Fruit fly (Drosophila melanogaster) whole organism, embryonic: ENCODE measurements around the gene CG13627.

ENCODE experiments used
- Antp ChIP-seq: fragments of 200-800 bp; sonication (Bioruptor generic); optimal IDR thresholded peaks from 3 replicates; lab custom pipeline; 2016; ENCODE audit warnings: missing biosample characterization, missing genetic modification characterization
- Atf6 ChIP-seq: fragments of 200-800 bp; sonication (Bioruptor generic); IDR thresholded peaks from 2 replicates; pipeline ENCODE4 v1.3.6; 2022; ENCODE audit warnings: missing biosample characterization, missing genetic modification characterization
- CG10654 ChIP-seq: fragments of 200-800 bp; sonication (Bioruptor generic); optimal IDR thresholded peaks from 2 replicates; lab custom pipeline; 2016; ENCODE audit warnings: missing biosample characterization, missing genetic modification characterization
- CG10979 ChIP-seq: fragments of 200-800 bp; sonication (Bioruptor generic); optimal IDR thresholded peaks from 2 replicates; lab custom pipeline; 2018; ENCODE audit warnings: missing biosample characterization, mild to moderate bottlenecking, missing genetic modification characterization, moderate library complexity
- CG12155 ChIP-seq: fragments of 200-800 bp; sonication (Bioruptor generic); optimal IDR thresholded peaks from 3 replicates; lab custom pipeline; 2016; ENCODE audit warnings: missing biosample characterization, missing genetic modification characterization
- CG12236 ChIP-seq: fragments of 200-800 bp; sonication (Bioruptor generic); optimal IDR thresholded peaks from 2 replicates; lab custom pipeline; 2016; ENCODE audit warnings: missing biosample characterization, missing genetic modification characterization
- CG13287 ChIP-seq: fragments of 200-800 bp; sonication (Bioruptor generic); IDR thresholded peaks from 2 replicates; pipeline ENCODE4 v1.3.6; 2022; ENCODE audit warnings: missing biosample characterization, missing genetic modification characterization; ENCODE audit not compliant: partially characterized antibody
- CG15479 ChIP-seq: fragments of 200-800 bp; sonication (Bioruptor generic); optimal IDR thresholded peaks from 3 replicates; lab custom pipeline; 2019; ENCODE audit warnings: missing biosample characterization, mild to moderate bottlenecking, missing genetic modification characterization, moderate library complexity
- CG15696 ChIP-seq: fragments of 200-800 bp; sonication (Bioruptor generic); optimal IDR thresholded peaks from 2 replicates; lab custom pipeline; 2019; ENCODE audit warnings: missing biosample characterization, mild to moderate bottlenecking, missing genetic modification characterization, moderate library complexity
- CG1647 ChIP-seq: fragments of 200-800 bp; sonication (Bioruptor generic); optimal IDR thresholded peaks from 3 replicates; lab custom pipeline; 2016; ENCODE audit warnings: missing biosample characterization, missing genetic modification characterization
- CG16863 ChIP-seq: fragments of 200-800 bp; sonication (Bioruptor generic); optimal IDR thresholded peaks from 3 replicates; lab custom pipeline; 2016; ENCODE audit warnings: missing biosample characterization, missing genetic modification characterization
- CG18764 ChIP-seq: fragments of 200-800 bp; sonication (Bioruptor generic); optimal IDR thresholded peaks from 3 replicates; lab custom pipeline; 2016; ENCODE audit warnings: missing biosample characterization, missing genetic modification characterization
- CG2120 ChIP-seq: fragments of 200-800 bp; sonication (Bioruptor generic); optimal IDR thresholded peaks from 3 replicates; lab custom pipeline; 2016; ENCODE audit warnings: missing biosample characterization, missing genetic modification characterization
- CG4282 ChIP-seq: fragments of 200-800 bp; sonication (Bioruptor generic); optimal IDR thresholded peaks from 2 replicates; lab custom pipeline; 2016; ENCODE audit warnings: missing biosample characterization, missing genetic modification characterization
- CG4328 ChIP-seq: fragments of 200-800 bp; sonication (Bioruptor generic); optimal IDR thresholded peaks from 3 replicates; lab custom pipeline; 2017; ENCODE audit warnings: missing biosample characterization, missing genetic modification reagents, missing genetic modification characterization
- CG6254 ChIP-seq: fragments of 200-800 bp; sonication (Bioruptor generic); optimal IDR thresholded peaks from 3 replicates; lab custom pipeline; 2017; ENCODE audit warnings: mild to moderate bottlenecking, missing biosample characterization, missing genetic modification reagents, missing genetic modification characterization
- CG6791 ChIP-seq: fragments of 200-800 bp; sonication (Bioruptor generic); IDR thresholded peaks from 3 replicates; pipeline ENCODE4 v1.3.6; 2022; ENCODE audit warnings: missing biosample characterization, missing genetic modification characterization; ENCODE audit not compliant: partially characterized antibody
- CG6813 ChIP-seq: fragments of 200-800 bp; sonication (Bioruptor generic); optimal IDR thresholded peaks from 2 replicates; lab custom pipeline; 2017; ENCODE audit warnings: missing biosample characterization, missing genetic modification characterization, mild to moderate bottlenecking, moderate library complexity, missing genetic modification reagents
- CG7271 ChIP-seq: fragments of 200-800 bp; sonication (Bioruptor generic); optimal IDR thresholded peaks from 2 replicates; lab custom pipeline; 2018; ENCODE audit warnings: missing biosample characterization, mild to moderate bottlenecking, missing genetic modification characterization, moderate library complexity
- CG7357 ChIP-seq: fragments of 200-800 bp; sonication (Bioruptor generic); IDR thresholded peaks from 3 replicates; pipeline ENCODE4 v1.3.6; 2022; ENCODE audit warnings: missing biosample characterization, missing genetic modification characterization
- CG8290 ChIP-seq, 3 experiments: fragments of 200-800 bp; sonication (Bioruptor generic); optimal IDR thresholded peaks; 2 replicates each; lab custom pipeline; 2016 to 2019; ENCODE audit warnings: missing biosample characterization in 3 of 3, missing genetic modification characterization in 3 of 3, mild to moderate bottlenecking in 2 of 3, moderate library complexity in 1 of 3
- CTCF ChIP-seq: fragments of 200-800 bp; sonication (Bioruptor generic); optimal IDR thresholded peaks from 2 replicates; lab custom pipeline; 2017; ENCODE audit warnings: missing biosample characterization, mild to moderate bottlenecking, missing genetic modification characterization, moderate library complexity
- Chrac-16 ChIP-seq: fragments of 200-800 bp; sonication (Bioruptor generic); optimal IDR thresholded peaks from 3 replicates; lab custom pipeline; 2016; ENCODE audit warnings: missing biosample characterization, missing genetic modification characterization
- Eip74EF ChIP-seq, 2 experiments: fragments of 200-800 bp in 1 of 2; fragments of >200 bp in 1 of 2; sonication (Bioruptor generic) in 1 of 2; optimal IDR thresholded peaks; 2 replicates each; lab custom pipeline; 2017 to 2019; ENCODE audit warnings: missing biosample characterization in 2 of 2, missing genetic modification characterization in 2 of 2, mild to moderate bottlenecking in 1 of 2, moderate library complexity in 1 of 2
- H2.0 ChIP-seq: fragments of 200-800 bp; sonication (Bioruptor generic); IDR thresholded peaks from 2 replicates; pipeline ENCODE4 v1.3.6; 2022; ENCODE audit warnings: missing biosample characterization, missing genetic modification characterization
- HLHmδ ChIP-seq: fragments of 200-800 bp; sonication (Bioruptor generic); optimal IDR thresholded peaks from 2 replicates; lab custom pipeline; 2018; ENCODE audit warnings: missing biosample characterization, mild to moderate bottlenecking, missing genetic modification characterization, moderate library complexity
- Max ChIP-seq: fragments of 200-800 bp; sonication (Bioruptor generic); optimal IDR thresholded peaks from 2 replicates; lab custom pipeline; 2016; ENCODE audit warnings: missing biosample characterization, mild to moderate bottlenecking, missing genetic modification characterization
- Myb ChIP-seq: fragments of 200-800 bp; sonication (Bioruptor generic); optimal IDR thresholded peaks from 2 replicates; lab custom pipeline; 2016; ENCODE audit warnings: missing biosample characterization, missing genetic modification characterization
- NC2α ChIP-seq: fragments of 200-800 bp; sonication (Bioruptor generic); optimal IDR thresholded peaks from 2 replicates; lab custom pipeline; 2016; ENCODE audit warnings: missing biosample characterization, missing genetic modification characterization
- Opbp ChIP-seq: fragments of 200-800 bp; sonication (Bioruptor generic); IDR thresholded peaks from 3 replicates; pipeline ENCODE4 v1.3.6; 2022; ENCODE audit warnings: missing biosample characterization, missing genetic modification characterization; ENCODE audit not compliant: partially characterized antibody
- PHDP ChIP-seq: fragments of 200-800 bp; sonication (Bioruptor generic); optimal IDR thresholded peaks from 3 replicates; lab custom pipeline; 2018; ENCODE audit warnings: missing biosample characterization, mild to moderate bottlenecking, missing genetic modification characterization, moderate library complexity
- Pdp1 ChIP-seq, 2 experiments: fragments of 200-800 bp; sonication (Bioruptor generic); optimal IDR thresholded peaks; 3 replicates each; lab custom pipeline; 2016; ENCODE audit warnings: missing biosample characterization in 2 of 2, missing genetic modification characterization in 2 of 2, mild to moderate bottlenecking in 1 of 2, moderate library complexity in 1 of 2
- Sox102F ChIP-seq: fragments of 200-800 bp; sonication (Bioruptor generic); optimal IDR thresholded peaks from 2 replicates; lab custom pipeline; 2018; ENCODE audit warnings: missing biosample characterization, mild to moderate bottlenecking, missing genetic modification characterization, moderate library complexity
- TFAM ChIP-seq: fragments of 200-800 bp; sonication (Bioruptor generic); optimal IDR thresholded peaks from 2 replicates; lab custom pipeline; 2017; ENCODE audit warnings: missing biosample characterization, missing genetic modification characterization, inconsistent platforms
- Xbp1 ChIP-seq: fragments of 200-800 bp; sonication (Bioruptor generic); optimal IDR thresholded peaks from 3 replicates; lab custom pipeline; 2016; ENCODE audit warnings: missing biosample characterization, mild to moderate bottlenecking, missing genetic modification characterization
- bsh ChIP-seq, 2 experiments: fragments of 200-800 bp; sonication (Bioruptor generic); optimal IDR thresholded peaks; 2 replicates each; lab custom pipeline; 2017 to 2018; ENCODE audit warnings: mild to moderate bottlenecking in 2 of 2, missing biosample characterization in 2 of 2, missing genetic modification characterization in 2 of 2, moderate library complexity in 1 of 2
- dmrt11E ChIP-seq: fragments of 200-800 bp; sonication (Bioruptor generic); optimal IDR thresholded peaks from 3 replicates; lab custom pipeline; 2018; ENCODE audit warnings: missing biosample characterization, mild to moderate bottlenecking, missing genetic modification characterization, moderate library complexity
- dpn ChIP-seq, 2 experiments: fragments of 200-800 bp; sonication (Bioruptor generic); optimal IDR thresholded peaks; 3 replicates each; lab custom pipeline; 2016; ENCODE audit warnings: missing biosample characterization in 2 of 2, missing genetic modification characterization in 2 of 2
- dysf ChIP-seq: fragments of 200-800 bp; sonication (Bioruptor generic); IDR thresholded peaks from 3 replicates; pipeline ENCODE4 v1.3.6; 2022; ENCODE audit warnings: missing biosample characterization, missing genetic modification characterization
- fd64A ChIP-seq: fragments of 200-800 bp; sonication (Bioruptor generic); optimal IDR thresholded peaks from 3 replicates; lab custom pipeline; 2018; ENCODE audit warnings: missing biosample characterization, mild to moderate bottlenecking, missing genetic modification characterization
- her ChIP-seq: fragments of 200-800 bp; sonication (Bioruptor generic); optimal IDR thresholded peaks from 2 replicates; lab custom pipeline; 2016; ENCODE audit warnings: missing biosample characterization, missing genetic modification characterization
- hth ChIP-seq: fragments of >200 bp; optimal IDR thresholded peaks from 2 replicates; lab custom pipeline; 2017; ENCODE audit warnings: inconsistent platforms
- mirr ChIP-seq: fragments of 200-800 bp; sonication (Bioruptor generic); optimal IDR thresholded peaks from 3 replicates; lab custom pipeline; 2018; ENCODE audit warnings: missing biosample characterization, mild to moderate bottlenecking, missing genetic modification characterization
- nau ChIP-seq: fragments of 200-800 bp; sonication (Bioruptor generic); optimal IDR thresholded peaks from 3 replicates; lab custom pipeline; 2017; ENCODE audit warnings: missing biosample characterization, mild to moderate bottlenecking, missing genetic modification characterization, missing genetic modification reagents
- pb ChIP-seq: fragments of 200-800 bp; sonication (Bioruptor generic); optimal IDR thresholded peaks from 3 replicates; lab custom pipeline; 2016; ENCODE audit warnings: missing biosample characterization, missing genetic modification characterization
- pho ChIP-seq: fragments of 200-800 bp; sonication (Bioruptor generic); optimal IDR thresholded peaks from 2 replicates; lab custom pipeline; 2016; ENCODE audit warnings: missing biosample characterization, missing genetic modification characterization
- repo ChIP-seq: fragments of 200-800 bp; sonication (Bioruptor generic); optimal IDR thresholded peaks from 2 replicates; lab custom pipeline; 2016; ENCODE audit warnings: missing biosample characterization, missing genetic modification characterization
- sim ChIP-seq: fragments of 200-800 bp; sonication (Bioruptor generic); IDR thresholded peaks from 2 replicates; pipeline ENCODE4 v1.3.6; 2022; ENCODE audit warnings: missing biosample characterization, missing genetic modification characterization
- sqz ChIP-seq: fragments of 200-800 bp; sonication (Bioruptor generic); optimal IDR thresholded peaks from 3 replicates; lab custom pipeline; 2018; ENCODE audit warnings: missing biosample characterization, mild to moderate bottlenecking, missing genetic modification characterization
- tna ChIP-seq: fragments of 200-800 bp; sonication (Bioruptor generic); IDR thresholded peaks from 2 replicates; pipeline ENCODE4 v1.3.6; 2022; ENCODE audit warnings: missing biosample characterization, missing genetic modification characterization; ENCODE audit not compliant: partially characterized antibody

CG13627 gene

dm6 chr3R:24753561-24754027 is 41.0 kb downstream of the CG13627 start, which contains the start of gene asp (continued):
- peak; percentile 27 for TF ChIP-seq Chrac-16 (GFP tag; lab: Kevin White, UChicago)
- peak; percentile 77; the same call in 1 of the 2 replicates for TF ChIP-seq tna (GFP tag; lab: Robert Waterston, UW)
- TF ChIP-seq bsh (GFP tag; optimal IDR thresholded peaks at IDR 0.05; lab: Kevin White, UChicago), result no peak
- no peak for TF ChIP-seq CTCF (GFP tag; lab: Kevin White, UChicago)
- TF ChIP-seq Xbp1, result peak; percentile 48
- TF ChIP-seq sim (GFP tag; lab: Robert Waterston, UW), result no peak
- TF ChIP-seq repo, result no peak
- no peak for TF ChIP-seq Sox102F
- TF ChIP-seq fd64A (GFP tag; lab: Kevin White, UChicago), result no peak
- no peak for TF ChIP-seq Atf6 (GFP tag; lab: Robert Waterston, UW)
- TF ChIP-seq CG13287 (GFP tag; lab: Robert Waterston, UW), result peak; percentile 89
- no peak for TF ChIP-seq pho (GFP tag; lab: Kevin White, UChicago)
- no peak for TF ChIP-seq Max (GFP tag; lab: Kevin White, UChicago)
- TF ChIP-seq hth (lab: Kevin White, UChicago), result no peak
- no peak for TF ChIP-seq CG8290 (GFP tag; optimal IDR thresholded peaks at IDR 0.05; lab: Kevin White, UChicago)
- TF ChIP-seq CG8290 (tag; optimal IDR thresholded peaks at IDR 0.05; lab: Kevin White, UChicago), result no peak
- no peak for TF ChIP-seq CG16863 (GFP tag; lab: Kevin White, UChicago)
- no peak for TF ChIP-seq dpn (GFP tag; optimal IDR thresholded peaks at IDR 0.05; lab: Kevin White, UChicago)
- no peak for TF ChIP-seq CG2120 (GFP tag; lab: Kevin White, UChicago)
- peak; percentile 36 for TF ChIP-seq CG10979
- TF ChIP-seq CG6813, result no peak
- TF ChIP-seq CG12236 (GFP tag; lab: Kevin White, UChicago), result no peak
- peak; percentile 87 for TF ChIP-seq CG6791 (GFP tag; lab: Robert Waterston, UW)
- TF ChIP-seq TFAM (GFP tag; lab: Kevin White, UChicago), result no peak
- no peak for TF ChIP-seq CG1647
- TF ChIP-seq CG10654 (GFP tag; lab: Kevin White, UChicago), result no peak
- TF ChIP-seq Myb, result peak; percentile 68
- TF ChIP-seq CG15479 (GFP tag; lab: Kevin White, UChicago), result no peak
- no peak for TF ChIP-seq her
- TF ChIP-seq CG15696 (tag; lab: Kevin White, UChicago), result no peak
- no peak for TF ChIP-seq PHDP
- TF ChIP-seq CG7271 (tag; lab: Kevin White, UChicago), result no peak
- TF ChIP-seq mirr (GFP tag; lab: Kevin White, UChicago), result no peak
- TF ChIP-seq CG6254, result no peak
- no peak for TF ChIP-seq Antp (GFP tag; lab: Kevin White, UChicago)
- TF ChIP-seq H2.0, result no peak
- TF ChIP-seq HLHmδ (GFP tag; lab: Kevin White, UChicago), result no peak
- TF ChIP-seq CG4328 (GFP tag; lab: Kevin White, UChicago), result no peak
- no peak for TF ChIP-seq CG4282 (GFP tag; lab: Kevin White, UChicago)
- peak; percentile 76; the same call in 2 of the 3 replicates for TF ChIP-seq Opbp
- peak; percentile 33 for TF ChIP-seq dmrt11E (tag; lab: Kevin White, UChicago)
- no peak for TF ChIP-seq CG18764 (GFP tag; lab: Kevin White, UChicago)
- TF ChIP-seq Pdp1 (GFP tag; optimal IDR thresholded peaks at IDR 0.05; lab: Kevin White, UChicago), result no peak
- TF ChIP-seq CG7357 (GFP tag; lab: Robert Waterston, UW), result peak; percentile 81
- no peak for TF ChIP-seq NC2α (GFP tag; lab: Kevin White, UChicago)
- TF ChIP-seq Eip74EF (GFP tag; optimal IDR thresholded peaks at IDR 0.05; lab: Kevin White, UChicago), result no peak
- no peak for TF ChIP-seq pb (GFP tag; lab: Kevin White, UChicago)
- TF ChIP-seq nau (GFP tag; lab: Kevin White, UChicago), result no peak
- TF ChIP-seq dysf (GFP tag; lab: Robert Waterston, UW), result no peak
- no peak for TF ChIP-seq sqz (GFP tag; lab: Kevin White, UChicago)
- no peak for TF ChIP-seq CG12155
